Worm (Caenorhabditis elegans) whole organism, midembryonic: ENCODE results near the gene R10E4.9.

Experiments used
- T22C8.4 ChIP-seq: fragments of 200-800 bp; sonication (Bioruptor generic); IDR thresholded peaks from 2 replicates; pipeline ENCODE4 v1.3.6; 2022; ENCODE audit warnings: missing genetic modification characterization, missing compliant biosample characterization
- cog-1 ChIP-seq: sonication (generic microtip); optimal IDR thresholded peaks from 2 replicates; lab custom pipeline; 2016; ENCODE audit warnings: missing genetic modification characterization, missing compliant biosample characterization
- flt-1 ChIP-seq: fragments of 200-800 bp; sonication (Bioruptor generic); IDR thresholded peaks from 2 replicates; pipeline ENCODE4 v1.3.6; 2022; ENCODE audit warnings: missing genetic modification characterization, missing compliant biosample characterization
- klf-2 ChIP-seq: fragments of 200-800 bp; sonication (Bioruptor generic); conservative IDR thresholded peaks from 2 replicates; pipeline ENCODE4 v1.3.6; 2022; ENCODE audit warnings: missing genetic modification reagents, missing genetic modification characterization, missing compliant biosample characterization
- med-1 ChIP-seq: sonication (generic microtip); optimal IDR thresholded peaks from 2 replicates; lab custom pipeline; 2017; ENCODE audit warnings: missing genetic modification characterization, mild to moderate bottlenecking, missing compliant biosample characterization, antibody characterized with exemption, missing genetic modification reagents; ENCODE audit not compliant: insufficient read depth
- ref-1 ChIP-seq: fragments of 200-800 bp; sonication (Bioruptor generic); conservative IDR thresholded peaks from 2 replicates; pipeline ENCODE4 v1.3.6; 2022; ENCODE audit warnings: missing genetic modification reagents, missing genetic modification characterization, missing compliant biosample characterization
- tab-1 ChIP-seq: fragments of 200-800 bp; sonication (Bioruptor generic); IDR thresholded peaks from 2 replicates; pipeline ENCODE4 v1.3.6; 2022; ENCODE audit warnings: missing genetic modification characterization, missing compliant biosample characterization
- ztf-23 ChIP-seq: fragments of 200-800 bp; sonication (Bioruptor generic); IDR thresholded peaks from 2 replicates; pipeline ENCODE4 v1.3.6; 2022; ENCODE audit warnings: missing genetic modification reagents, missing genetic modification characterization, missing compliant biosample characterization
- ztf-29 ChIP-seq: fragments of 200-800 bp; sonication (Bioruptor generic); IDR thresholded peaks from 2 replicates; pipeline ENCODE4 v1.3.6; 2022; ENCODE audit warnings: missing genetic modification reagents, missing genetic modification characterization, missing compliant biosample characterization

Gene R10E4.9

DNA sequence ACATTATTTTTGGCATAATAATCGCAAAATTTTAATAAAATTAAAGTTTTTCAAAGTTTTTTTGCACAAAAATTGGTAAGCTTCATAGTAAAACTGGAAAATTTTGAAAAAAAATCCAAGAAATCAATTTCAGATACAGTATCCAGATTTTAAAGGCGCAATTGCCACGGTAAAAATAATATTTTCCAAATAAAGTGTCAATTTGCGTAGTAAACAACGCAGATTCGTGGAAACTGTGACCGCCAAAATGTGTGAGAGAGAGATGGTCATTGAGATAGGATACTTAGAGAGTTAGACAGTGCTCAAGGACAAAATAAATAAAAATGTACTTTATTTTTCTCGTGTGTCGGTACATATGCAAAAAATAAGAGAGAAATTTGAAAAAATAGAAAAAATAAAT, 587 bp upstream of the R10E4.9 start:
- no peak for TF ChIP-seq T22C8.4 (GFP tag; lab: Robert Waterston, UW)
- TF ChIP-seq ztf-29 (GFP tag; lab: Robert Waterston, UW), result no peak

DNA sequence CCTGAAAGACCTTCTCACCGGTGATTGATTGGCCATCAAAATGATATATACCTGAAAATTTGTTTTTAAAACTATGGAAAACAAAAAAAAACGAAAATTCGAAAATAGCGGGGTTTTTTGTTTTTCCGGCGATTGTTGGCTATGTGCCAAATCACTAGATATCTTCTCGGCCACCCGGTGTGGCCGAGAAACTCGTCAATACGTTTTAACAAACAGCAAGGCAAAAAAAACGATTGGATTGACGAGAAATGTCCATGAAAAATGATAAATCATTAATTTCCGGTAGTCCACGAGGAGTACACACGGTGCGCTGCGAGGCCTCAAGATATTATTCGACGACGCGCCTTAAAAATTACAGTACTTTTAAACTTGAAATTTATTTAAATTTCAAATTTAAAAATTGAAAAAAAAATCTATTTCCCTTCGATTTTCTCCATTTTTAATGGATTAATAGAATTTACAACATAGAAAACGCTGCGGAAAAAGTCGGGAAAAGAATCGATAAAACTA, 1.1 kb downstream of the R10E4.9 start, which contains the start of gene R10E4.11:
Gene R10E4.11 (minus strand): TSS at position 51 of the 510 bp plus-strand sequence.
- TF ChIP-seq tab-1 (GFP tag; lab: Robert Waterston, UW) (no peak), med-1 (no peak), T22C8.4 (GFP tag; lab: Robert Waterston, UW) (no peak), ztf-23 (GFP tag; lab: Robert Waterston, UW) (no peak), cog-1 (tag; lab: Kevin White, UChicago) (no peak), flt-1 (no peak), ztf-29 (GFP tag; lab: Robert Waterston, UW) (no peak), klf-2 (GFP tag; lab: Robert Waterston, UW) (no peak), ref-1 (GFP tag; lab: Robert Waterston, UW) (no peak)

DNA sequence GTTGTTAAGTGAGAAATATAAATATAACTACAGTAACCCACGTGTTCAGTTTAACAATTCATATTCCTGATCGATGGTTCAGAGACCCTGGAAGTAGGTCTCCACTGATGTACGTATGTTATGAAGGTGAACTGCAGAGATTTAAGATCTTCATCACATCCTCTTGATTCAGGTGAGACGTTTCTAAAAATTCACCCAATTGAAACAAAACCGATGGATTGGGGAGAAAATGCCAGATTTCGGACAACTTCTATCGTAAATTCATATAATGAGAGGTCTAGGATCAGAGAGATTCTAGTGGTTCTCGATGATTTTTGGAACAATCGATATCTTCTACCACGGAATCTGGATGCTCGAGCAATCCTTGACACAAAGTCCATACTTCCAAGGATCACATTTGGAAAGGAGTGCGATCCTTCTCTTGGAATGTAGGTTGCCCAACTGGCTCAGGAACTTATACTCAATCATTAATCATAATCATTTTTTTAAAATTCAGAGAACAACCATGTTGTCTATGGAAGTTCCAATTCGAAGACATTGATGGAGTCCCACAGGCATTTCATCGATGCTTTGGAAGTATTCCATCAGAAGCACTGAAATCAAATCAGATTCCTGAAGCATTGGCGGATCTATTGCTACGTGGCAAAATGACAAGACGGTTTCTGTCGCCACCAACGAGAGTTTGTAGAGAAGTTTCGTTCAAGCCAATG, 7.9 kb downstream of the R10E4.9 start, which contains the start of the genes nth-1 and R10E4.7:
Gene nth-1 (minus strand): TSS at position 101 of the 710 bp plus-strand sequence.
Gene R10E4.7 (plus strand): TSS at position 660 of the 710 bp plus-strand sequence.
- no peak for TF ChIP-seq klf-2 (GFP tag; lab: Robert Waterston, UW)
- no peak for TF ChIP-seq ztf-29 (GFP tag; lab: Robert Waterston, UW)
- TF ChIP-seq ztf-23 (GFP tag; lab: Robert Waterston, UW), result no peak
- no peak for TF ChIP-seq T22C8.4 (GFP tag; lab: Robert Waterston, UW)
- no peak for TF ChIP-seq cog-1 (tag; lab: Kevin White, UChicago)
- TF ChIP-seq flt-1, result no peak
- TF ChIP-seq ref-1 (GFP tag; lab: Robert Waterston, UW), result no peak
- TF ChIP-seq med-1, result no peak
- no peak for TF ChIP-seq tab-1 (GFP tag; lab: Robert Waterston, UW)

DNA sequence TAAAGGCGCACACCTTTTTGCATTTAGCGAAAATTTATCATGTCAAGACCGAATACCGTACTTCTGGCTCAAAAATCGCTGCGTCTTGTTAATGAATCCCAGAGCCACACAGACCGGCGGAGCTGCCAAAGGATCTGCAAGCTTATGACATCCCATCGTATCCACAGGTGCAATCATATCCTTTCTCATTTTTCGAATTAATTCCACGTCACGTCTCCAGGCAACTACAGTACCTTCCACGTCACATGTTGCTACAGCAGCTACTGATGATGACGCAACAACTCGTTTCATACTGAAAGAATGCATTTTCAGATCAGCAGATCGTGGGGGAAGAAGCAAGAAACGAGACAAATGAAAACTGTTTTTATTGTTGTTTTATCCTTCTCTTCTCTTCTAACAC, 9.1 kb downstream of the R10E4.9 start, which contains the start of gene R10E4.6:
Gene R10E4.6 (plus strand): TSS at position 301 of the 400 bp plus-strand sequence.
- TF ChIP-seq ref-1 (GFP tag; lab: Robert Waterston, UW) (no peak), flt-1 (no peak), med-1 (no peak), cog-1 (tag; lab: Kevin White, UChicago) (no peak), klf-2 (GFP tag; lab: Robert Waterston, UW) (no peak), T22C8.4 (GFP tag; lab: Robert Waterston, UW) (no peak), ztf-23 (GFP tag; lab: Robert Waterston, UW) (no peak), ztf-29 (GFP tag; lab: Robert Waterston, UW) (no peak), tab-1 (GFP tag; lab: Robert Waterston, UW) (no peak)

DNA sequence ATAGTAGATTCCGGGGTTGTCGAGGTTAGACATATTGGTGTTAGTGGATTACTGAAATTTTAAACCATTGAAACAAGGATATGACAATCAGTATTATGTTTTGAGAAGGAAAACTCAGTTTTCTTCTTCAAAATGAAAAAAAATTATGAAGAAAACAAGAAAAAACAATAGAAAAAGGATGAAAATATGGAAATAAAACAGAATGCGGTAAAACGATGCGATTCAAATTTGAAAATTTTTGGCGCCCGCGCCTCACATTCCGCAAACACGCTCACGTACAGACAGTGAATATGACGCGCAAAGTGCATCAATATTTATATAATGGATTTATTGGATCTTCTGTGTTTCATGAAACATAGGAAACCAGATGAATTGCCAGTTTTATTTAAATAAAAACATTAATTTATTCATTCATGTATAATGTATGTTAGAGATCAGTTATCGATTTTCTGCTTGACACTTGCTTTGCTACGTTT, 10.9 kb downstream of the R10E4.9 start, which contains the start of gene mcm-5:
Gene mcm-5 (minus strand): TSS at position 51 of the 476 bp plus-strand sequence.
- TF ChIP-seq ztf-29 (GFP tag; lab: Robert Waterston, UW), result no peak
- TF ChIP-seq ztf-23 (GFP tag; lab: Robert Waterston, UW), result no peak
- TF ChIP-seq ref-1 (GFP tag; lab: Robert Waterston, UW), result no peak
- TF ChIP-seq T22C8.4 (GFP tag; lab: Robert Waterston, UW), result no peak
- no peak for TF ChIP-seq cog-1 (tag; lab: Kevin White, UChicago)

DNA sequence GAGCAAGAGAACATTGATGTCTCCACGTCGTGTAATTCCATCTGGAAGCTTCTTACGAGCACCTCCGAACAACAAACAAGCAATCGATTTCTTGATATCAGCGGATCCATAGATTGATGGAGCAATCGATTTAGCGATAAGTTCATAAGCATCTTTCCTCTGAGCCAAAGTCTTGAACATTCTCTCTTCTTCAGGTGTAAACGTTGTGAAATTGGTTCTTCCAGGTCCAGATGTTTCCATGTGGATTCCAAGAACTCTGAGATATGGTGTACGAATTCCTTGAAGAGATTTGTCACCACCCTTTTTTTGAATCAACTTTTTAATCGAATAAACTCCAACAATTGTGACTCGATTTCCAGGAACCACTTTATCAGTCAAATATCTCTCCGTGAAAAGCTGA, 12.2 kb downstream of the R10E4.9 start:
- TF ChIP-seq ref-1 (GFP tag; lab: Robert Waterston, UW) (no peak), T22C8.4 (GFP tag; lab: Robert Waterston, UW) (no peak), ztf-29 (GFP tag; lab: Robert Waterston, UW) (no peak), med-1 (no peak), klf-2 (GFP tag; lab: Robert Waterston, UW) (no peak), tab-1 (GFP tag; lab: Robert Waterston, UW) (no peak), ztf-23 (GFP tag; lab: Robert Waterston, UW) (no peak), flt-1 (no peak), cog-1 (tag; lab: Kevin White, UChicago) (no peak)

DNA sequence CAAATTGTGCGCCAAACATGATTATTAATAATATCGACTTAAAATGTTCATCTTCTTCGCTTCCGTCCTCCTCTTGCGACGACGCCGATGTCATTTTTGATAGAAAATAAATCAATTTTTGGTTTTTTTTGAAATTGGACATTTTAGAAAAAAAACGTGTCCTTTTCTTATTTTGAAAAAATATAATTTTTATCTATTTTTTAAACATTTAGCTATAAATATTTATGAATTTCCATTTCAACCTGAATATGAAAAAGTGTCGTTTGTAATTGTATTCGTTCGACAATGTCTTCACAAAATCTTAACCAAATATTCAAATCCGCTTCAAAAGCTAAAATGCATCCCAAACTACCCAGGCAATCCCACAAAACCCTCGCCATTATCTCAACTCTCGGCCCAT, 14.8 kb downstream of the R10E4.9 start, which contains the start of gene R10E4.3:
Gene R10E4.3 (minus strand): TSS at position 101 of the 400 bp plus-strand sequence.
- TF ChIP-seq ref-1 (GFP tag; lab: Robert Waterston, UW) (no peak), med-1 (no peak), klf-2 (GFP tag; lab: Robert Waterston, UW) (no peak), tab-1 (GFP tag; lab: Robert Waterston, UW) (no peak)

DNA sequence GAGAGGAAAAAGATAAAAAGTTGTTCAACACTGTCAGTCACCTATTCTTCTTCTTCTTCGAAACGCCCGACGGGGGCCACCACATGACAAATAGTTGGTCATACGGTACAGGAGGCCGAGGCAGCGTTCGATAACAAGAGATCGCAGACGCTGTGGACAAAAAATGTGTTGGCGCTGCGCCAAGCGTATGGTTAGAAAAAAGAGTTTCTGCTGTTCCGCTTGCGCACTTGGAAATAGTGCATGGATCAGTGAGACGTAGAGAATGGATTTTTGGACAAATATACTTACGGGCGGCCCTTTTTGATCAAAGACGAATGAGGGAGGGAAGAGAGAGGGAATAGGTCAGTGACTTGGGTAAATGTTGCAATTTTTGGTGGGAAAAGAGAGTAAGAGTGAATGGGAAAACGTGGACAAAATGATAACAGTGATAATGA, 17.4 kb downstream of the R10E4.9 start:
- TF ChIP-seq ztf-29 (GFP tag; lab: Robert Waterston, UW), result no peak
- no peak for TF ChIP-seq cog-1 (tag; lab: Kevin White, UChicago)
- TF ChIP-seq ztf-23 (GFP tag; lab: Robert Waterston, UW), result no peak
- no peak for TF ChIP-seq tab-1 (GFP tag; lab: Robert Waterston, UW)
- TF ChIP-seq T22C8.4 (GFP tag; lab: Robert Waterston, UW), result no peak
- no peak for TF ChIP-seq flt-1
- no peak for TF ChIP-seq klf-2 (GFP tag; lab: Robert Waterston, UW)
- TF ChIP-seq ref-1 (GFP tag; lab: Robert Waterston, UW), result no peak
- no peak for TF ChIP-seq med-1

DNA sequence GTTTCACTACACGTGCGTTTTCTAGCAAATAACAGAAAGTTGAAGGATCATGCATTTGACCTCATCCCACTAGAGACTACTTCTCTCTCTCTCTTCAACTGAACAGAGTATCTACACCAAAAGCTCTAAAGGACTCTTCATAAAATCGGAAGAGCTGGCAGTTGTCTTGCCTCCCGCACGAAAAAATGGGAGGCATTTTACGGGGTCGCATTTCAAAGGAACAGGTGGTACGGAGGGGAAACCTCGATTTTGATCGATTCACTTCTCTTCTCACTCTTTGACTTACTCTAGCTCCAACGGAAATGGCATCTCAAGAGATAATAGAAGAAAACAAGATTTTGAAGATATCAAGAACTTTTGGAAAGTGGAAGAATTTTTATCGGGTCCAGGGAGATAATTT, 19.0 kb downstream of the R10E4.9 start:
- TF ChIP-seq ztf-23 (GFP tag; lab: Robert Waterston, UW), result no peak
- TF ChIP-seq med-1, result no peak
- TF ChIP-seq cog-1 (tag; lab: Kevin White, UChicago), result no peak
- no peak for TF ChIP-seq flt-1
- no peak for TF ChIP-seq ref-1 (GFP tag; lab: Robert Waterston, UW)
- TF ChIP-seq klf-2 (GFP tag; lab: Robert Waterston, UW), result no peak
- no peak for TF ChIP-seq T22C8.4 (GFP tag; lab: Robert Waterston, UW)
- no peak for TF ChIP-seq tab-1 (GFP tag; lab: Robert Waterston, UW)
- no peak for TF ChIP-seq ztf-29 (GFP tag; lab: Robert Waterston, UW)
